Worm (Caenorhabditis elegans) whole organism, L2 larva: Measurements from ENCODE around the gene T23D5.8.
A peak's percentile ranks its signal among the peaks of the same experiment; 100 is the strongest.
"Not testable (repeated sequence)": the region's sequence is repeated elsewhere in the genome, so short reads cannot be mapped to it uniquely, and the experiment has no call there.

Experiments used
- C34F6.9 ChIP-seq: fragments of 150-350 bp; optimal IDR thresholded peaks from 2 replicates; lab custom pipeline; 2014; ENCODE audit warnings: missing biosample characterization, missing genetic modification characterization
- R02D3.7 ChIP-seq: fragments of 150-350 bp; optimal IDR thresholded peaks from 2 replicates; lab custom pipeline; 2014; ENCODE audit warnings: missing biosample characterization, missing genetic modification characterization
- Y55F3AM.14 ChIP-seq: fragments of 200-800 bp; sonication (Bioruptor generic); optimal IDR thresholded peaks from 2 replicates; lab custom pipeline; 2018; ENCODE audit warnings: mild to moderate bottlenecking, missing genetic modification characterization, missing compliant biosample characterization
- ama-1 ChIP-seq: fragments of 150-350 bp; optimal IDR thresholded peaks from 2 replicates; lab custom pipeline; 2018; ENCODE audit warnings: inconsistent platforms
- blmp-1 ChIP-seq: sonication (generic microtip); optimal IDR thresholded peaks from 2 replicates; lab custom pipeline; 2017; ENCODE audit warnings: missing genetic modification characterization, mild to moderate bottlenecking, missing compliant biosample characterization, antibody characterized with exemption, moderate library complexity; ENCODE audit not compliant: insufficient read depth
- ceh-16 ChIP-seq: fragments of 150-350 bp; optimal IDR thresholded peaks from 2 replicates; lab custom pipeline; 2014; ENCODE audit warnings: missing biosample characterization, missing genetic modification characterization
- ceh-82 ChIP-seq: fragments of 150-350 bp; optimal IDR thresholded peaks from 2 replicates; lab custom pipeline; 2014; ENCODE audit warnings: missing biosample characterization, missing genetic modification characterization
- crh-2 ChIP-seq: sonication (generic microtip); optimal IDR thresholded peaks from 2 replicates; lab custom pipeline; 2017; ENCODE audit warnings: missing biosample characterization, missing genetic modification characterization
- egl-27 ChIP-seq: sonication (generic microtip); optimal IDR thresholded peaks from 3 replicates; lab custom pipeline; 2017; ENCODE audit warnings: missing biosample characterization, missing genetic modification reagents, missing genetic modification characterization
- elt-1 ChIP-seq: fragments of 150-350 bp; optimal IDR thresholded peaks from 2 replicates; lab custom pipeline; 2014; ENCODE audit warnings: missing biosample characterization, missing genetic modification characterization
- gmeb-1 ChIP-seq: fragments of 150-350 bp; optimal IDR thresholded peaks from 2 replicates; lab custom pipeline; 2014; ENCODE audit warnings: missing biosample characterization, missing genetic modification characterization
- lin-11 ChIP-seq: fragments of 150-350 bp; sonication (generic microtip); optimal IDR thresholded peaks from 2 replicates; lab custom pipeline; 2014; ENCODE audit warnings: missing biosample characterization, missing genetic modification characterization, inconsistent platforms, mixed read lengths
- lin-13 ChIP-seq: fragments of 150-350 bp; optimal IDR thresholded peaks from 2 replicates; lab custom pipeline; 2014; ENCODE audit warnings: missing biosample characterization, missing genetic modification reagents, missing genetic modification characterization
- mbf-1 ChIP-seq: sonication (generic microtip); optimal IDR thresholded peaks from 2 replicates; lab custom pipeline; 2017; ENCODE audit warnings: missing biosample characterization, missing genetic modification characterization
- mdl-1 ChIP-seq, 2 experiments: fragments of 150-350 bp in 1 of 2; sonication (generic microtip) in 1 of 2; optimal IDR thresholded peaks; 2 replicates each; lab custom pipeline; 2017; ENCODE audit warnings: missing biosample characterization in 2 of 2, missing genetic modification characterization in 2 of 2
- nhr-10 ChIP-seq: sonication (generic microtip); optimal IDR thresholded peaks from 2 replicates; lab custom pipeline; 2017; ENCODE audit warnings: missing biosample characterization, missing genetic modification characterization
- nhr-21 ChIP-seq: fragments of 150-350 bp; optimal IDR thresholded peaks from 2 replicates; lab custom pipeline; 2014; ENCODE audit warnings: missing biosample characterization, missing genetic modification characterization
- nhr-23 ChIP-seq: fragments of 150-350 bp; optimal IDR thresholded peaks from 2 replicates; lab custom pipeline; 2014; ENCODE audit warnings: missing biosample characterization, missing genetic modification reagents, missing genetic modification characterization
- skn-1 ChIP-seq: sonication (generic microtip); optimal IDR thresholded peaks from 2 replicates; lab custom pipeline; 2017; ENCODE audit warnings: missing biosample characterization, missing genetic modification characterization
- sma-3 ChIP-seq: sonication (generic microtip); optimal IDR thresholded peaks from 2 replicates; lab custom pipeline; 2016; ENCODE audit warnings: missing genetic modification reagents, missing genetic modification characterization, missing compliant biosample characterization
- sma-9 ChIP-seq, 2 experiments: fragments of 150-350 bp in 1 of 2; sonication (generic microtip) in 1 of 2; optimal IDR thresholded peaks; 2 replicates each; lab custom pipeline; 2014 to 2016; ENCODE audit warnings: missing genetic modification characterization in 2 of 2, mild to moderate bottlenecking in 1 of 2, missing biosample characterization in 1 of 2, missing compliant biosample characterization in 1 of 2, missing genetic modification reagents in 1 of 2, moderate library complexity in 1 of 2
- snpc-4 ChIP-seq: fragments of 150-350 bp; optimal IDR thresholded peaks from 2 replicates; lab custom pipeline; 2014; ENCODE audit warnings: missing biosample characterization, missing genetic modification characterization
- unc-55 ChIP-seq: fragments of 150-350 bp; sonication (generic microtip); optimal IDR thresholded peaks from 3 replicates; lab custom pipeline; 2014; ENCODE audit warnings: missing biosample characterization, missing genetic modification reagents, missing genetic modification characterization
- unc-62 ChIP-seq: fragments of 150-350 bp; optimal IDR thresholded peaks from 2 replicates; lab custom pipeline; 2014; ENCODE audit warnings: missing biosample characterization, missing genetic modification reagents, missing genetic modification characterization
- zag-1 ChIP-seq: fragments of 150-350 bp; optimal IDR thresholded peaks from 2 replicates; lab custom pipeline; 2014; ENCODE audit warnings: missing biosample characterization, missing genetic modification characterization
- ztf-1 ChIP-seq: fragments of 200-800 bp; sonication (Bioruptor generic); conservative IDR thresholded peaks from 2 replicates; pipeline ENCODE4 v1.3.6; 2022; ENCODE audit warnings: missing genetic modification characterization, missing compliant biosample characterization
- ztf-4 ChIP-seq: fragments of 150-350 bp; optimal IDR thresholded peaks from 2 replicates; lab custom pipeline; 2014; ENCODE audit warnings: missing biosample characterization, missing genetic modification characterization

T23D5.8 gene

DNA sequence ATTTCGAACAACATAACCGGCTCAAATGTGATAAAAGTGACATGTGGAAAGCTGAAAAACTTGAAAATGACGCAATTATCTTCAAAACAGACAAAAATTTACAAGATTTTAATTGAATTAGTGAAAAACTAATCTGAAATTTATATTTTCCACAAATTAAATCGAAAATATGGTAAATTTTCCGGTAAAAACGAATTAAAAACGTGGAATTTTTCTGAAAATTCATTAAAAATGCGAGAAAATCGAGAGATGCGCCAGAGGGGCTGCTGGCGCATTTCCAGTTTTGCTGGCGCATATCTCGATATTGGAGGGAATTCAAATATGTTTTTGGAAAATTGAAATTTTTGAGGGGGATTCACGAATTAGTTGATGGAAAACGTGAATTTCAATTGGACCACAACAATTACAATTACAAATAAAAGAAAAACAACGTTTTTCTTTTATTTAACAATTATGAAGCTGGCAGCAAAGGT is 17.9 kb upstream of the T23D5.8 start, which contains the start of the genes haf-3 and F57A10.2 (continued):
- peak; percentile 92 for TF ChIP-seq egl-27 (tag; lab: Kevin White, UChicago)
- peak; percentile 92 for TF ChIP-seq sma-3 (GFP tag; lab: Kevin White, UChicago)
- peak; percentile 87 for TF ChIP-seq nhr-21
- TF ChIP-seq snpc-4 (tag; lab: Kevin White, UChicago) = peak; percentile 87
- TF ChIP-seq R02D3.7 (tag; lab: Kevin White, UChicago) = peak; percentile 72
- TF ChIP-seq ztf-1 (GFP tag; lab: Robert Waterston, UW) = no peak
- TF ChIP-seq crh-2 (tag; lab: Kevin White, UChicago) = peak; percentile 94
- peak; percentile 64 for TF ChIP-seq lin-11
- TF ChIP-seq sma-9 (GFP tag; optimal IDR thresholded peaks at IDR 0.05; lab: Kevin White, UChicago) = peak; percentile 95
- TF ChIP-seq sma-9 (tag; optimal IDR thresholded peaks at IDR 0.05; lab: Kevin White, UChicago) = no peak
- TF ChIP-seq ztf-4 (tag; lab: Kevin White, UChicago) = peak; percentile 84
- peak; percentile 92 for TF ChIP-seq lin-13
- peak; percentile 94 for TF ChIP-seq unc-55 (GFP tag; lab: Kevin White, UChicago)
- TF ChIP-seq mbf-1 (tag; lab: Kevin White, UChicago) = no peak
- TF ChIP-seq ceh-82 (tag; lab: Kevin White, UChicago) = peak; percentile 78
- peak in 1 of 2 experiments; percentile 19 for TF ChIP-seq mdl-1 (tag; optimal IDR thresholded peaks at IDR 0.05; lab: Kevin White, UChicago)
- TF ChIP-seq nhr-23 (tag; lab: Kevin White, UChicago) = no peak
- TF ChIP-seq Y55F3AM.14 (GFP tag; lab: Kevin White, UChicago) = peak; percentile 37
- peak; percentile 60 for TF ChIP-seq ceh-16 (tag; lab: Kevin White, UChicago)
- TF ChIP-seq, all 48 proteins: peak for 33

DNA sequence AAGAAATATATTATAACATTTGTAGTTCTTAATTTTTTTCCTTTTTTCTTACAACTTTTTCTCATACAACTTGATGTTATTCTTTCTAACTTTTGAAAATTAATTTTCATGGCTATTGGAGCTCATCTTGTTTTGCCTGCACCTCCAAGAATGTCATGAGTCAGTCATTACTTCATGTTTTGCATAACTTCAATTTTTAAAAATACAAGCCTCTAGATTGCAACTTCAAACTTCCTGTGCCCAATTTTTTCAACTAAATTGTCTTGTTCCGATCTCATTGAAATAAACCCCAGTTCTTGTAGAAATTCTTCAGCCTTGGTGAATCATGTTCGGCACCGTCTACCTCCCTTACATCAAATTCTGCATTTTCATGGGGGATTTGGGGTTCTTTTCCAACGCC is 10.2 kb upstream of the T23D5.8 start, which contains the start of gene str-9:
Gene str-9, plus strand, starts transcription at position 301 of the 400 bp plus-strand sequence.
- TF ChIP-seq zag-1 (tag; lab: Kevin White, UChicago) = no peak
- TF ChIP-seq, all 48 proteins: peak for 0

DNA sequence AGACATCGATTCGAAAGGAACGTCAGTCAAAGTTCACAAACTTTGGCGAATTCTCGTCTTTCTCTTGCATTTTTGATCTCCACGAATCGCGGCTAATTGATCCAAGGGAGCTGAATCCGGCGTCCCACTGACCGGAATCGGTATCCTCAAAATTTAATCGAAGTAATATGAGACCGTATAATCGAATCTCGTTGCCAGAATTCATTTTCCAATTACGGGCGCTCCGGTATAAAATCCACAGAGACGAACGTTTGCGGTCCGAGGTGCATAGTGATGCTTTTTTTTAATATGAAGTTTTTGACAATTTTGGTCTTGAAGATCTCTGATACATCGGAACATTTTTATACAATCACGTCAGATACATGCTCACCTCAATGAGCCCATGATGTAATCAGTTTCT is 9.4 kb upstream of the T23D5.8 start:
- no peak for TF ChIP-seq ama-1
- TF ChIP-seq blmp-1 (tag; lab: Kevin White, UChicago) = no peak

DNA sequence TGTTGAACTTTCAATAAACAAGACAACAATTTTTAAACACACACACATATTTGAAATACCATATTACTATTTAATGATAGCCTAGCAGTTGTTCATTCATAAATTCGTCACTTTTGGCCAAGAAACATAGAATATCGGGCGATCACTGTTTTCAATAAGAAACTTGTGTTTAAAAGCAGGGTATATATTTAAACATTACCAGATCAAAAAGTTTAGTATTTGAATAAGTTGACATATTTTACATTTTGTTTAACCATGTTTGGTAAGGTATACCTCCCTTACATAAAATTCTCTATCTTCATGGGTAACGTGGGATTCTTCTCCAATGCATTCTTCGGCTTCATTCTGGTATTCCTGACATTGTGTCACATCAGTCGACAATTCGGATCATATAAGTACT is 6.5 kb upstream of the T23D5.8 start, which contains the start of gene str-8:
Gene str-8, plus strand, starts transcription at position 301 of the 400 bp plus-strand sequence.
- TF ChIP-seq elt-1 (tag; lab: Kevin White, UChicago); lin-13; snpc-4 (tag; lab: Kevin White, UChicago): not testable (repeated sequence)

DNA sequence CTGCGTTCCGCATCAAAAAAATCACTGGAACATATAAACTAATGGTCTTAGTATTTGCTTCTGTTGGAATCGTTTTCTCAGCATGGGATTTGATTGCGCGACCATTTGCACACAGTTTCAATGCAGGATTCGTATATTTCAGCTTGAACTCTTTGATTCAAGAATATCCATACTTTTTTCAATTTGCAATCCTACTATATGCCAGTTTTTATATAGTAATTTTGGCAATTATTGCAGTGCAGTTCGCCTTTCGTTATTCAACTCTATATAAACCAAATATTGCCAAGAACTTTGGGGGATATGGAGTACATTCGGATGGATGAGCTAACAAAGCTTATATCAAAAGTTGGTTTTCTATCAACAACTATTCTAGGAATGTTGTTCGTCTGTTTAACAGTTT is 4.7 kb upstream of the T23D5.8 start, which contains the start of gene str-5:
Gene str-5, plus strand, starts transcription at position 301 of the 400 bp plus-strand sequence.
- TF ChIP-seq ztf-4, blmp-1, nhr-10 (tag; lab: Kevin White, UChicago): not testable (repeated sequence)

DNA sequence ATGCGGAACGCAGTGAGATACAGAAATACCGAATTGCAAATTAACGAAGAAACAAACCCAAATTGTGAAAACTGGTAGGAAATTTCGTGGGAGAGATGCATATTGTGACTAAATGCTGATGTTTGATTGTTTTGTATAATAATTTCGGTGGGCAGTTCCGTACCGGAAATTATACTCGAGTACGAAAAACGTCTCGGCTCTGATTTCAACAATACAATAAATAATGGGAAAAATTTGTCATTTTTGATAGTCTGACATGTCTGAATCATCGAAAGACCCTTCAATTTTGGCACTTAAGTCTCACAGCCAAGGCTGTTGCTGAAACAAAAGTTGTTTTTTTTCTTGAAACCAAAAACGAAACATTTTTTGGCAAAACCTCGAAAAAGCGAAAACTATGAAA is 3.8 kb upstream of the T23D5.8 start, which contains the start of gene str-43:
Gene str-43, minus strand, starts transcription at position 101 of the 400 bp plus-strand sequence.
- TF ChIP-seq skn-1 (tag; lab: Kevin White, UChicago) = no peak
- TF ChIP-seq nhr-10 (tag; lab: Kevin White, UChicago) = no peak
- no peak for TF ChIP-seq C34F6.9 (tag; lab: Kevin White, UChicago)

DNA sequence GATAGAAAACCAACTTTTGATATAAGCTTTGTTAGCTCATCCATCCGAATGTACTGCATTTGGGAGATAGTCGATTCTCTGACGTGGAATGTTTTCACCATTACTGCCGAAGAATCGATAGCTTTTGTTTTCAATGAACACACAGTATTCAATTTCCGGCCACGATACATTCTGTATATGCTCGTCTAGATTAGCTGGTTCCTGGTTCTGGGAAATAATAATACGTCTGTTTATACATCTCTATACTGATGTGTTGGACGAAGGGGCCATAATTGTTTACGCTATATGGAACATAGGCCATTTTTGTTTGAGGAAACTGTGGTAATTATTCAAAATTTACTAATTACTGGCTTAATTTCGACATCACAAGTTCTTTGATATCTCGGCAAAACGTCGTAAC is 1.9 kb upstream of the T23D5.8 start, which contains the start of gene str-6:
Gene str-6, minus strand, starts transcription at position 101 of the 400 bp plus-strand sequence.
- TF ChIP-seq unc-62 (no peak), gmeb-1 (tag; lab: Kevin White, UChicago) (no peak)
- TF ChIP-seq, all 48 proteins: peak for 0
